Worm (Caenorhabditis elegans) whole organism, young adult: Measurements from ENCODE around the gene dos-3.

Experiments
- C06A6.2 ChIP-seq: fragments of 200-800 bp; sonication (Bioruptor generic); conservative IDR thresholded peaks from 2 replicates; pipeline ENCODE4 v1.3.6; 2022; ENCODE audit warnings: missing genetic modification characterization, missing compliant biosample characterization
- D2030.7 ChIP-seq: fragments of 200-800 bp; sonication (Bioruptor generic); IDR thresholded peaks from 2 replicates; pipeline ENCODE4 v1.3.6; 2022; ENCODE audit warnings: missing genetic modification reagents, missing genetic modification characterization, missing compliant biosample characterization
- F33H1.4 ChIP-seq: fragments of 200-800 bp; sonication (Bioruptor generic); IDR thresholded peaks from 2 replicates; pipeline ENCODE4 v1.3.6; 2022; ENCODE audit warnings: missing genetic modification reagents, missing genetic modification characterization, missing compliant biosample characterization
- F37B4.10 ChIP-seq: fragments of 200-800 bp; sonication (Bioruptor generic); IDR thresholded peaks from 2 replicates; pipeline ENCODE4 v1.3.6; 2022; ENCODE audit warnings: missing genetic modification characterization, missing compliant biosample characterization
- F52B5.7 ChIP-seq: sonication (generic microtip); optimal IDR thresholded peaks from 2 replicates; lab custom pipeline; 2016; ENCODE audit warnings: mild to moderate bottlenecking, missing genetic modification characterization, missing compliant biosample characterization
- F55B11.4 ChIP-seq: sonication (generic microtip); optimal IDR thresholded peaks from 2 replicates; lab custom pipeline; 2016; ENCODE audit warnings: missing compliant biosample characterization, missing genetic modification characterization, borderline replicate concordance; ENCODE audit not compliant: insufficient read depth
- F57C9.4 ChIP-seq: sonication (generic microtip); optimal IDR thresholded peaks from 2 replicates; lab custom pipeline; 2017; ENCODE audit warnings: mild to moderate bottlenecking, missing genetic modification characterization, missing compliant biosample characterization
- Y53G8AR.9 ChIP-seq: fragments of 200-800 bp; sonication (Bioruptor generic); conservative IDR thresholded peaks from 2 replicates; pipeline ENCODE4 v1.3.6; 2022; ENCODE audit warnings: missing genetic modification reagents, missing genetic modification characterization, missing compliant biosample characterization
- Y67H2A.10 ChIP-seq: fragments of 200-800 bp; sonication (Bioruptor generic); conservative IDR thresholded peaks from 2 replicates; pipeline ENCODE4 v1.3.6; 2022; ENCODE audit warnings: missing genetic modification reagents, missing genetic modification characterization, missing compliant biosample characterization
- ama-1 ChIP-seq, 3 experiments: fragments of 150-350 bp in 1 of 3; sonication (generic microtip) in 2 of 3; optimal IDR thresholded peaks; 2 replicates each; lab custom pipeline; 2014 to 2018; ENCODE audit warnings: missing biosample characterization in 2 of 3, missing genetic modification characterization in 2 of 3, missing genetic modification reagents in 2 of 3
- atf-7 ChIP-seq: sonication (generic microtip); optimal IDR thresholded peaks from 2 replicates; lab custom pipeline; 2017; ENCODE audit warnings: mild to moderate bottlenecking, missing genetic modification characterization, missing compliant biosample characterization
- attf-3 ChIP-seq: fragments of 200-800 bp; sonication (Bioruptor generic); conservative IDR thresholded peaks from 2 replicates; pipeline ENCODE4 v1.3.6; 2022; ENCODE audit warnings: missing genetic modification reagents, missing genetic modification characterization, missing compliant biosample characterization
- ccch-3 ChIP-seq: fragments of 200-800 bp; sonication (Bioruptor generic); optimal IDR thresholded peaks from 2 replicates; lab custom pipeline; 2018; ENCODE audit warnings: mild to moderate bottlenecking, missing genetic modification characterization, missing compliant biosample characterization
- ceh-100 ChIP-seq: fragments of 200-800 bp; sonication (Bioruptor generic); IDR thresholded peaks from 2 replicates; pipeline ENCODE4 v1.3.6; 2022; ENCODE audit warnings: missing genetic modification reagents, missing genetic modification characterization, missing compliant biosample characterization
- ceh-40 ChIP-seq: fragments of 200-800 bp; sonication (Bioruptor generic); IDR thresholded peaks from 2 replicates; pipeline ENCODE4 v1.3.6; 2022; ENCODE audit warnings: missing genetic modification characterization, missing compliant biosample characterization
- die-1 ChIP-seq: sonication (generic microtip); optimal IDR thresholded peaks from 2 replicates; lab custom pipeline; 2016; ENCODE audit warnings: missing genotype, mild to moderate bottlenecking, missing genetic modification characterization, missing compliant biosample characterization
- dpff-1 ChIP-seq: sonication (generic microtip); optimal IDR thresholded peaks from 2 replicates; lab custom pipeline; 2017; ENCODE audit warnings: mild to moderate bottlenecking, missing genetic modification characterization, missing compliant biosample characterization
- egl-44 ChIP-seq: fragments of 200-800 bp; sonication (Bioruptor generic); IDR thresholded peaks from 2 replicates; pipeline ENCODE4 v1.3.6; 2022; ENCODE audit warnings: missing genetic modification reagents, missing genetic modification characterization, missing compliant biosample characterization
- egrh-3 ChIP-seq: fragments of 200-800 bp; sonication (Bioruptor generic); IDR thresholded peaks from 2 replicates; pipeline ENCODE4 v1.3.6; 2022; ENCODE audit warnings: missing genetic modification reagents, missing genetic modification characterization, missing compliant biosample characterization
- ekl-4 ChIP-seq: fragments of 200-800 bp; sonication (Bioruptor generic); IDR thresholded peaks from 2 replicates; pipeline ENCODE4 v1.3.6; 2022; ENCODE audit warnings: missing genetic modification reagents, missing genetic modification characterization, missing compliant biosample characterization
- ets-4 ChIP-seq: fragments of 200-800 bp; sonication (Bioruptor generic); optimal IDR thresholded peaks from 2 replicates; lab custom pipeline; 2018; ENCODE audit warnings: mild to moderate bottlenecking, missing genetic modification characterization, missing compliant biosample characterization
- gei-17 ChIP-seq: fragments of 200-800 bp; sonication (Bioruptor generic); optimal IDR thresholded peaks from 2 replicates; lab custom pipeline; 2018; ENCODE audit warnings: mild to moderate bottlenecking, missing genetic modification characterization, missing compliant biosample characterization
- hlh-12 ChIP-seq: sonication (generic microtip); optimal IDR thresholded peaks from 2 replicates; lab custom pipeline; 2016; ENCODE audit warnings: missing genetic modification characterization, missing compliant biosample characterization
- hrde-1 ChIP-seq: sonication (generic microtip); optimal IDR thresholded peaks from 2 replicates; lab custom pipeline; 2016; ENCODE audit warnings: missing genetic modification characterization, mild to moderate bottlenecking, missing compliant biosample characterization, moderate library complexity, missing genotype, missing genetic modification reagents, borderline replicate concordance
- hsf-1 ChIP-seq: fragments of 200-800 bp; sonication (Bioruptor generic); IDR thresholded peaks from 2 replicates; pipeline ENCODE4 v1.3.6; 2022; ENCODE audit warnings: missing genetic modification reagents, missing genetic modification characterization, missing compliant biosample characterization
- lag-1 ChIP-seq: fragments of 200-800 bp; sonication (Bioruptor generic); IDR thresholded peaks from 2 replicates; pipeline ENCODE4 v1.3.6; 2022; ENCODE audit warnings: missing genetic modification reagents, missing genetic modification characterization, missing compliant biosample characterization
- let-526 ChIP-seq: fragments of 200-800 bp; sonication (Bioruptor generic); IDR thresholded peaks from 2 replicates; pipeline ENCODE4 v1.3.6; 2022; ENCODE audit warnings: missing genetic modification reagents, missing genetic modification characterization, missing compliant biosample characterization
- let-607 ChIP-seq, 2 experiments: fragments of 200-800 bp in 1 of 2; sonication (Bioruptor generic) in 1 of 2; sonication (generic microtip) in 1 of 2; optimal IDR thresholded peaks; 2 replicates each; lab custom pipeline; 2016 to 2018; ENCODE audit warnings: mild to moderate bottlenecking in 2 of 2, missing compliant biosample characterization in 2 of 2, missing genetic modification characterization in 2 of 2, moderate library complexity in 2 of 2, missing genotype in 1 of 2
- madf-8 ChIP-seq: fragments of 200-800 bp; sonication (Bioruptor generic); conservative IDR thresholded peaks from 2 replicates; pipeline ENCODE4 v1.3.6; 2022; ENCODE audit warnings: missing genetic modification reagents, missing genetic modification characterization, missing compliant biosample characterization
- mcd-1 ChIP-seq: fragments of 200-800 bp; sonication (Bioruptor generic); IDR thresholded peaks from 2 replicates; pipeline ENCODE4 v1.3.6; 2022; ENCODE audit warnings: missing genetic modification reagents, missing genetic modification characterization, missing compliant biosample characterization
- mel-28 ChIP-seq: sonication (generic microtip); optimal IDR thresholded peaks from 2 replicates; lab custom pipeline; 2016; ENCODE audit warnings: borderline replicate concordance, mild to moderate bottlenecking, missing genetic modification characterization, missing compliant biosample characterization
- mes-4 ChIP-seq: sonication (generic microtip); optimal IDR thresholded peaks from 2 replicates; lab custom pipeline; 2016; ENCODE audit warnings: missing genotype, missing genetic modification characterization, missing compliant biosample characterization
- nhr-120 ChIP-seq: fragments of 200-800 bp; sonication (Bioruptor generic); IDR thresholded peaks from 2 replicates; pipeline ENCODE4 v1.3.6; 2022; ENCODE audit warnings: missing genetic modification characterization, missing compliant biosample characterization
- nhr-27 ChIP-seq: fragments of 200-800 bp; sonication (Bioruptor generic); optimal IDR thresholded peaks from 2 replicates; lab custom pipeline; 2018; ENCODE audit warnings: mild to moderate bottlenecking, missing genetic modification characterization, moderate library complexity, missing compliant biosample characterization
- nhr-80 ChIP-seq: sonication (generic microtip); optimal IDR thresholded peaks from 2 replicates; lab custom pipeline; 2016; ENCODE audit warnings: missing genetic modification characterization, missing compliant biosample characterization
- nhr-90 ChIP-seq: sonication (generic microtip); optimal IDR thresholded peaks from 2 replicates; lab custom pipeline; 2016; ENCODE audit warnings: missing genotype, mild to moderate bottlenecking, missing genetic modification characterization, missing compliant biosample characterization
- pha-4 ChIP-seq: fragments of 150-350 bp; sonication (generic microtip); optimal IDR thresholded peaks from 2 replicates; lab custom pipeline; 2014; ENCODE audit warnings: missing biosample characterization, missing genetic modification reagents, missing genetic modification characterization
- rpc-1 ChIP-seq, 2 experiments: fragments of 150-350 bp in 1 of 2; sonication (generic microtip) in 1 of 2; optimal IDR thresholded peaks; 2 replicates each; lab custom pipeline; 2014 to 2018; ENCODE audit warnings: missing biosample characterization in 1 of 2, missing genetic modification characterization in 1 of 2, missing genetic modification reagents in 1 of 2, missing genotype in 1 of 2
- sdz-38 ChIP-seq: sonication (generic microtip); optimal IDR thresholded peaks from 2 replicates; lab custom pipeline; 2016; ENCODE audit warnings: missing genotype, missing genetic modification characterization, missing compliant biosample characterization
- snpc-1.1 ChIP-seq: sonication (generic microtip); optimal IDR thresholded peaks from 2 replicates; lab custom pipeline; 2017; ENCODE audit warnings: missing genetic modification characterization, mild to moderate bottlenecking, missing compliant biosample characterization, antibody characterized with exemption, moderate library complexity, missing genotype, missing genetic modification reagents; ENCODE audit not compliant: insufficient read depth
- tbx-9 ChIP-seq: sonication (generic microtip); optimal IDR thresholded peaks from 2 replicates; lab custom pipeline; 2016; ENCODE audit warnings: borderline replicate concordance, missing genetic modification characterization, inconsistent platforms, missing compliant biosample characterization
- unc-130 ChIP-seq: sonication (generic microtip); optimal IDR thresholded peaks from 2 replicates; lab custom pipeline; 2016; ENCODE audit warnings: missing genetic modification reagents, missing genetic modification characterization, missing compliant biosample characterization
- xnd-1 ChIP-seq: sonication (generic microtip); optimal IDR thresholded peaks from 2 replicates; lab custom pipeline; 2016; ENCODE audit warnings: missing genotype, missing genetic modification reagents, missing genetic modification characterization, missing compliant biosample characterization
- zfh-2 ChIP-seq: fragments of 200-800 bp; sonication (Bioruptor generic); conservative IDR thresholded peaks from 2 replicates; pipeline ENCODE4 v1.3.6; 2022; ENCODE audit warnings: missing genetic modification reagents, missing genetic modification characterization, missing compliant biosample characterization
- ztf-18 ChIP-seq: sonication (generic microtip); optimal IDR thresholded peaks from 2 replicates; lab custom pipeline; 2016; ENCODE audit warnings: missing genotype, mild to moderate bottlenecking, missing genetic modification characterization, missing compliant biosample characterization
- ztf-22 ChIP-seq: fragments of 200-800 bp; sonication (Bioruptor generic); optimal IDR thresholded peaks from 2 replicates; lab custom pipeline; 2018; ENCODE audit warnings: mild to moderate bottlenecking, missing genetic modification characterization, moderate library complexity, missing compliant biosample characterization
- ztf-3 ChIP-seq: fragments of 200-800 bp; sonication (Bioruptor generic); optimal IDR thresholded peaks from 2 replicates; lab custom pipeline; 2018; ENCODE audit warnings: mild to moderate bottlenecking, missing genetic modification characterization, missing compliant biosample characterization

dos-3 gene

ce11 chrIII:835713-836278 lies 3.6 kb downstream of the dos-3 start:
- TF ChIP-seq ztf-3 (GFP tag; lab: Kevin White, UChicago) (peak; percentile 91), nhr-27 (tag; lab: Kevin White, UChicago) (peak; percentile 98), ceh-100 (GFP tag; lab: Robert Waterston, UW) (peak; percentile 81), Y53G8AR.9 (GFP tag; lab: Robert Waterston, UW) (peak; percentile 99), mes-4 (tag; lab: Kevin White, UChicago) (no peak), snpc-1.1 (tag; lab: Kevin White, UChicago) (no peak), madf-8 (GFP tag; lab: Robert Waterston, UW) (no peak), ztf-22 (GFP tag; lab: Kevin White, UChicago) (peak; percentile 92), Y67H2A.10 (GFP tag; lab: Robert Waterston, UW) (peak; percentile 86), egl-44 (GFP tag; lab: Robert Waterston, UW) (peak; percentile 92), atf-7 (tag; lab: Kevin White, UChicago) (peak; percentile 99), let-526 (GFP tag; lab: Robert Waterston, UW) (no peak; the same call in none of the 2 replicates), F33H1.4 (GFP tag; lab: Robert Waterston, UW) (peak; percentile 56), nhr-120 (peak; percentile 92; the same call in 1 of the 2 replicates), F57C9.4 (tag; lab: Kevin White, UChicago) (peak; percentile 98), nhr-90 (tag; lab: Kevin White, UChicago) (peak; percentile 88), gei-17 (GFP tag; lab: Kevin White, UChicago) (peak; percentile 83), egrh-3 (GFP tag; lab: Robert Waterston, UW) (peak; percentile 34; the same call in 1 of the 2 replicates), C06A6.2 (GFP tag; lab: Robert Waterston, UW) (peak; percentile 90), xnd-1 (tag; lab: Kevin White, UChicago) (no peak), sdz-38 (tag; lab: Kevin White, UChicago) (no peak), dpff-1 (peak; percentile 100), F55B11.4 (tag; lab: Kevin White, UChicago) (no peak), D2030.7 (GFP tag; lab: Robert Waterston, UW) (no peak), hrde-1 (tag; lab: Kevin White, UChicago) (no peak), ztf-18 (tag; lab: Kevin White, UChicago) (no peak), hsf-1 (GFP tag; lab: Robert Waterston, UW) (peak; percentile 82; the same call in 1 of the 2 replicates), hlh-12 (tag; lab: Kevin White, UChicago) (no peak), attf-3 (GFP tag; lab: Robert Waterston, UW) (peak; percentile 69), pha-4 (tag; lab: Kevin White, UChicago) (peak; percentile 62), tbx-9 (tag; lab: Kevin White, UChicago) (peak; percentile 97), F37B4.10 (no peak), let-607 (tag; optimal IDR thresholded peaks at IDR 0.05; lab: Kevin White, UChicago) (peak; percentile 68 to 83), rpc-1 (optimal IDR thresholded peaks at IDR 0.05; lab: Kevin White, UChicago) (no peak), rpc-1 (tag; optimal IDR thresholded peaks at IDR 0.05; lab: Kevin White, UChicago) (no peak), die-1 (tag; lab: Kevin White, UChicago) (peak; percentile 54), ccch-3 (GFP tag; lab: Kevin White, UChicago) (no peak), ets-4 (peak; percentile 84), zfh-2 (GFP tag; lab: Robert Waterston, UW) (peak; percentile 88), ekl-4 (GFP tag; lab: Robert Waterston, UW) (peak; percentile 93), unc-130 (GFP tag; lab: Kevin White, UChicago) (no peak), F52B5.7 (tag; lab: Kevin White, UChicago) (peak; percentile 99), lag-1 (0 out of 2 replicates have a peak, but pooled peaks have one; percentile 78), nhr-80 (tag; lab: Kevin White, UChicago) (peak; percentile 31), ceh-40 (GFP tag; lab: Robert Waterston, UW) (peak; percentile 94), mel-28 (tag; lab: Kevin White, UChicago) (peak; percentile 90), ama-1 (optimal IDR thresholded peaks at IDR 0.05; lab: Kevin White, UChicago) (peak; percentile 91), ama-1 (GFP tag; optimal IDR thresholded peaks at IDR 0.05; lab: Kevin White, UChicago) (peak in 1 of 2 experiments; percentile 65), mcd-1 (peak; percentile 86)
